Worm (Caenorhabditis elegans): ENCODE measurements around the gene wrb-1.

- TF ChIP-seq unc-98 (GFP tag; IDR thresholded peaks at IDR 0.05) (no peak), lin-15B (tag; optimal IDR thresholded peaks at IDR 0.05) (no peak), nhr-28 (tag; optimal IDR thresholded peaks at IDR 0.05) (no peak), pag-3 (tag; optimal IDR thresholded peaks at IDR 0.05; ENCODE audit: borderline replicate concordance, insufficient read depth) (no peak), ama-1 (optimal IDR thresholded peaks at IDR 0.05) (no peak), rnt-1 (tag; optimal IDR thresholded peaks at IDR 0.05) (no peak), ceh-63 (GFP tag; optimal IDR thresholded peaks at IDR 0.05) (no peak), nhr-12 (tag; optimal IDR thresholded peaks at IDR 0.05) (no peak), snpc-4 (tag; optimal IDR thresholded peaks at IDR 0.05) (no peak), jun-1 (tag; optimal IDR thresholded peaks at IDR 0.05) (no peak), fkh-10 (GFP tag; optimal IDR thresholded peaks at IDR 0.05) (no peak)
These were observed 24.6 kb downstream of the wrb-1 start, which contains the start of gene Y50D4A.10 for ce11 chrV:1220509-1220908.
